Fruit fly (Drosophila melanogaster): ENCODE data around the gene Ptp61F.

dm6 chr3L:1478998-1479680, 4.1 kb upstream of the Ptp61F start:
- peak; percentile 69 for TF ChIP-seq phol (tag; optimal IDR thresholded peaks at IDR 0.05)
- TF ChIP-seq lov (optimal IDR thresholded peaks at IDR 0.05) = no peak
- TF ChIP-seq lov (GFP tag; IDR thresholded peaks at IDR 0.05) = peak; percentile 85
- TF ChIP-seq CG3065 (GFP tag; optimal IDR thresholded peaks at IDR 0.05) = peak; percentile 17
- peak; percentile 70 for TF ChIP-seq CG1602 (GFP tag; optimal IDR thresholded peaks at IDR 0.05)

All from whole organism, embryonic.